Fruit fly (Drosophila melanogaster) whole organism, prepupa: Measurements from ENCODE around the gene mAChR-B.
A peak's percentile ranks its signal among the peaks of the same experiment; 100 is the strongest.

ENCODE experiments used
- Blimp-1 ChIP-seq: fragments of 200-800 bp; sonication (Bioruptor generic); optimal IDR thresholded peaks from 3 replicates; lab custom pipeline; 2017; ENCODE audit warnings: missing biosample characterization, missing genetic modification characterization, mild to moderate bottlenecking, moderate library complexity, missing genetic modification reagents
- CG10631 ChIP-seq: fragments of 200-800 bp; sonication (Bioruptor generic); optimal IDR thresholded peaks from 2 replicates; lab custom pipeline; 2016; ENCODE audit warnings: missing biosample characterization, missing genetic modification characterization
- CG10669 ChIP-seq: fragments of 200-800 bp; sonication (Bioruptor generic); optimal IDR thresholded peaks from 3 replicates; lab custom pipeline; 2018; ENCODE audit warnings: missing biosample characterization, mild to moderate bottlenecking, missing genetic modification characterization, moderate library complexity
- CG11902 ChIP-seq: fragments of 200-800 bp; sonication (Bioruptor generic); optimal IDR thresholded peaks from 3 replicates; lab custom pipeline; 2016; ENCODE audit warnings: missing biosample characterization, missing genetic modification characterization
- CG15336 ChIP-seq: fragments of 200-800 bp; sonication (Bioruptor generic); IDR thresholded peaks from 2 replicates; pipeline ENCODE4 v1.3.6; 2022; ENCODE audit warnings: missing biosample characterization, missing genetic modification characterization
- CG1621 ChIP-seq: fragments of 200-800 bp; sonication (Bioruptor generic); optimal IDR thresholded peaks from 3 replicates; lab custom pipeline; 2018; ENCODE audit warnings: missing biosample characterization, mild to moderate bottlenecking, missing genetic modification characterization
- CG3032 ChIP-seq: fragments of 200-800 bp; optimal IDR thresholded peaks from 2 replicates; lab custom pipeline; 2019; ENCODE audit warnings: missing biosample characterization, mild to moderate bottlenecking, missing genetic modification characterization, moderate library complexity
- CG31627 ChIP-seq: fragments of 200-800 bp; sonication (Bioruptor generic); optimal IDR thresholded peaks from 3 replicates; lab custom pipeline; 2016; ENCODE audit warnings: missing biosample characterization, missing genetic modification characterization
- CG34406 ChIP-seq: fragments of 200-800 bp; sonication (Bioruptor generic); optimal IDR thresholded peaks from 3 replicates; lab custom pipeline; 2016; ENCODE audit warnings: missing biosample characterization, missing genetic modification characterization
- CG4318 ChIP-seq: fragments of 200-800 bp; sonication (Bioruptor generic); optimal IDR thresholded peaks from 3 replicates; lab custom pipeline; 2017; ENCODE audit warnings: missing biosample characterization, mild to moderate bottlenecking, missing genetic modification characterization
- CG6276 ChIP-seq: fragments of 200-800 bp; sonication (Bioruptor generic); optimal IDR thresholded peaks from 2 replicates; lab custom pipeline; 2017; ENCODE audit warnings: missing biosample characterization, mild to moderate bottlenecking, missing genetic modification characterization
- CG6792 ChIP-seq: fragments of 200-800 bp; sonication (Bioruptor generic); optimal IDR thresholded peaks from 3 replicates; lab custom pipeline; 2016; ENCODE audit warnings: missing biosample characterization, missing genetic modification characterization
- CG6808 ChIP-seq: fragments of 200-800 bp; sonication (Bioruptor generic); optimal IDR thresholded peaks from 3 replicates; lab custom pipeline; 2017; ENCODE audit warnings: missing biosample characterization, missing genetic modification characterization, mild to moderate bottlenecking, moderate library complexity, missing genetic modification reagents
- CG6854 ChIP-seq: fragments of 200-800 bp; sonication (Bioruptor generic); optimal IDR thresholded peaks from 2 replicates; lab custom pipeline; 2017; ENCODE audit warnings: missing biosample characterization, mild to moderate bottlenecking, missing genetic modification characterization
- CG7368 ChIP-seq: fragments of 200-800 bp; sonication (Bioruptor generic); optimal IDR thresholded peaks from 3 replicates; lab custom pipeline; 2016; ENCODE audit warnings: missing biosample characterization, missing genetic modification characterization
- CG8319 ChIP-seq: fragments of 200-800 bp; sonication (Bioruptor generic); optimal IDR thresholded peaks from 3 replicates; lab custom pipeline; 2016; ENCODE audit warnings: missing biosample characterization, missing genetic modification characterization
- CG8632 ChIP-seq: fragments of 200-800 bp; sonication (Bioruptor generic); optimal IDR thresholded peaks from 3 replicates; lab custom pipeline; 2016; ENCODE audit warnings: missing biosample characterization, missing genetic modification characterization
- CG9139 ChIP-seq: fragments of 200-800 bp; sonication (Bioruptor generic); optimal IDR thresholded peaks from 3 replicates; lab custom pipeline; 2017; ENCODE audit warnings: missing biosample characterization, mild to moderate bottlenecking, missing genetic modification characterization
- Eip78C ChIP-seq: fragments of 200-800 bp; sonication (Bioruptor generic); peaks from one replicate; lab custom pipeline; 2016; ENCODE audit warnings: missing biosample characterization, missing genetic modification characterization
- Ets21C ChIP-seq: fragments of 200-800 bp; sonication (Bioruptor generic); optimal IDR thresholded peaks from 3 replicates; lab custom pipeline; 2016; ENCODE audit warnings: missing biosample characterization, missing genetic modification characterization
- Ets96B ChIP-seq: fragments of 200-800 bp; optimal IDR thresholded peaks from 2 replicates; lab custom pipeline; 2019; ENCODE audit warnings: missing biosample characterization, mild to moderate bottlenecking, missing genetic modification characterization, moderate library complexity
- Hr39 ChIP-seq: fragments of 200-800 bp; sonication (Bioruptor generic); optimal IDR thresholded peaks from 2 replicates; lab custom pipeline; 2016; ENCODE audit warnings: missing biosample characterization, missing genetic modification characterization
- Hr4 ChIP-seq: fragments of 200-800 bp; sonication (Bioruptor generic); optimal IDR thresholded peaks from 3 replicates; lab custom pipeline; 2016; ENCODE audit warnings: missing biosample characterization, missing genetic modification characterization
- Lpt ChIP-seq: fragments of 200-800 bp; sonication (Bioruptor generic); optimal IDR thresholded peaks from 3 replicates; lab custom pipeline; 2016; ENCODE audit warnings: missing biosample characterization, missing genetic modification characterization
- Met ChIP-seq: fragments of 200-800 bp; sonication (Bioruptor generic); optimal IDR thresholded peaks from 3 replicates; lab custom pipeline; 2016; ENCODE audit warnings: missing biosample characterization, missing genetic modification characterization
- OdsH ChIP-seq: fragments of 200-800 bp; sonication (Bioruptor generic); optimal IDR thresholded peaks from 3 replicates; lab custom pipeline; 2016; ENCODE audit warnings: missing biosample characterization, missing genetic modification characterization
- Smox ChIP-seq: fragments of 200-800 bp; sonication (Bioruptor generic); optimal IDR thresholded peaks from 3 replicates; lab custom pipeline; 2016; ENCODE audit warnings: missing biosample characterization, missing genetic modification characterization
- Sox102F ChIP-seq: fragments of 200-800 bp; sonication (Bioruptor generic); optimal IDR thresholded peaks from 2 replicates; lab custom pipeline; 2016; ENCODE audit warnings: missing biosample characterization, mild to moderate bottlenecking, missing genetic modification characterization
- Sox14 ChIP-seq: fragments of 200-800 bp; sonication (Bioruptor generic); optimal IDR thresholded peaks from 3 replicates; lab custom pipeline; 2016; ENCODE audit warnings: missing biosample characterization, missing genetic modification characterization
- Sox15 ChIP-seq: fragments of 200-800 bp; sonication (Bioruptor generic); optimal IDR thresholded peaks from 3 replicates; lab custom pipeline; 2016; ENCODE audit warnings: missing biosample characterization, missing genetic modification characterization
- acj6 ChIP-seq: fragments of 200-800 bp; sonication (Bioruptor generic); optimal IDR thresholded peaks from 3 replicates; lab custom pipeline; 2016; ENCODE audit warnings: missing biosample characterization, missing genetic modification characterization
- cyc ChIP-seq: fragments of 200-800 bp; sonication (Bioruptor generic); optimal IDR thresholded peaks from 3 replicates; lab custom pipeline; 2016; ENCODE audit warnings: missing biosample characterization, missing genetic modification characterization
- dac ChIP-seq: fragments of 200-800 bp; sonication (Bioruptor generic); optimal IDR thresholded peaks from 2 replicates; lab custom pipeline; 2017; ENCODE audit warnings: missing biosample characterization, mild to moderate bottlenecking, missing genetic modification characterization
- eg ChIP-seq: fragments of 200-800 bp; sonication (Bioruptor generic); IDR thresholded peaks from 3 replicates; pipeline ENCODE4 v1.3.6; 2022; ENCODE audit warnings: missing biosample characterization, missing genetic modification characterization
- fd59A ChIP-seq: fragments of 200-800 bp; sonication (Bioruptor generic); optimal IDR thresholded peaks from 2 replicates; lab custom pipeline; 2017; ENCODE audit warnings: missing biosample characterization, mild to moderate bottlenecking, missing genetic modification characterization, missing genetic modification reagents
- fd85E ChIP-seq: fragments of 200-800 bp; sonication (Bioruptor generic); optimal IDR thresholded peaks from 3 replicates; lab custom pipeline; 2016; ENCODE audit warnings: missing biosample characterization, missing genetic modification characterization
- fkh ChIP-seq: fragments of 200-800 bp; sonication (Bioruptor generic); optimal IDR thresholded peaks from 3 replicates; lab custom pipeline; 2017; ENCODE audit warnings: missing biosample characterization, mild to moderate bottlenecking, missing genetic modification characterization, moderate library complexity
- lz ChIP-seq: fragments of 200-800 bp; sonication (Bioruptor generic); optimal IDR thresholded peaks from 3 replicates; lab custom pipeline; 2016; ENCODE audit warnings: missing biosample characterization, missing genetic modification characterization
- net ChIP-seq: fragments of 200-800 bp; sonication (Bioruptor generic); optimal IDR thresholded peaks from 3 replicates; lab custom pipeline; 2016; ENCODE audit warnings: missing biosample characterization, missing genetic modification characterization
- pdm3 ChIP-seq: fragments of 200-800 bp; sonication (Bioruptor generic); optimal IDR thresholded peaks from 3 replicates; lab custom pipeline; 2016; ENCODE audit warnings: missing biosample characterization, missing genetic modification characterization
- salr ChIP-seq, 2 experiments: fragments of 200-800 bp; sonication (Bioruptor generic); optimal IDR thresholded peaks; 3 replicates each; lab custom pipeline; 2016 to 2018; ENCODE audit warnings: missing biosample characterization in 2 of 2, missing genetic modification characterization in 2 of 2, mild to moderate bottlenecking in 1 of 2
- spab ChIP-seq: fragments of 200-800 bp; sonication (Bioruptor generic); optimal IDR thresholded peaks from 2 replicates; lab custom pipeline; 2017; ENCODE audit warnings: missing biosample characterization, mild to moderate bottlenecking, missing genetic modification characterization, missing genetic modification reagents
- ss ChIP-seq, 2 experiments: fragments of 200-800 bp; sonication (Bioruptor generic); optimal IDR thresholded peaks; 2 replicates in 1 of 2; 3 replicates in 1 of 2; lab custom pipeline; 2017 to 2018; ENCODE audit warnings: mild to moderate bottlenecking in 2 of 2, missing biosample characterization in 2 of 2, missing genetic modification characterization in 2 of 2, moderate library complexity in 1 of 2
- svp ChIP-seq: fragments of 200-800 bp; sonication (Bioruptor generic); peaks from one replicate; lab custom pipeline; 2016; ENCODE audit warnings: missing biosample characterization, missing genetic modification characterization
- topi ChIP-seq: fragments of 200-800 bp; sonication (Bioruptor generic); optimal IDR thresholded peaks from 3 replicates; lab custom pipeline; 2016; ENCODE audit warnings: missing biosample characterization, missing genetic modification characterization
- vri ChIP-seq: fragments of 200-800 bp; sonication (Bioruptor generic); optimal IDR thresholded peaks from 3 replicates; lab custom pipeline; 2016; ENCODE audit warnings: missing biosample characterization, mild to moderate bottlenecking, missing genetic modification characterization

Gene mAChR-B

DNA sequence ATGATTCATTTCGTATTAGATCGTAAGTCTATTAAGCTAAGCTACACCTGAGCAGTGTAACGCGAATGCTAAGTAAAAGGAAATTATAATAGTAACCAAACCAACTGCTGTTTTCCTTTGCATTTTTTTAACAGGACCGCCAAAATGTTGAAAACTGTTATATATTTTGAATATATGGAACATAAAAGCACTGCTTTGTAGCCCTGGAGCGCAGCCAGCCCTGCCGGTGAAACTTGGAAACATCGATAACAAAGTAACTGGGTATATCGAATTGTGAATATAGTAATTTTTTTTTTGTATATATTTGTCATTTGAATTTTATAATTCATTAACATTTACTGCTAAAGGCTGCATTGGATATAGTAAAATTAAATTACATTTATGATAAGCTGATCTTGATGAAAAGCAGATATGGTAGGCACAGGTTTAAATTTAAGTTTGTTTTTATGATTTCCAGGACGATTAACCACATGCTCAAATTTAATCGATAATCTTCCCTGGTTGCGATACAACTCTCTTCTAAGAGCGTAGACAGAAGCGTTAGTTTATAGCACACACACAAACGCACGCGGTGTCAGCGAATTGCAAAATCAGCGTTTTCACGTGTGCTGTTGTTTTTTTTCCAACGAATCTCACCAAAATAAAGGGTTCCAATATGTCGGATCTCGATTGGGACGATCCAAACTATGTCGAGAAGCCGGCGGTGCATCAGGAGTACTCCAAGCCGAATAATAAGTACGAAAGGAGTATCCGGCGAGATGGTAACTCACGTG is 63.3 kb downstream of the mAChR-B start, which contains the start of gene CG7878 (continued):
- TF ChIP-seq CG10669 (GFP tag; lab: Kevin White, UChicago), result peak; percentile 31
- TF ChIP-seq lz (GFP tag; lab: Kevin White, UChicago), result peak; percentile 57
- TF ChIP-seq Hr4 (GFP tag; lab: Kevin White, UChicago), result peak; percentile 51
- TF ChIP-seq pdm3 (GFP tag; lab: Kevin White, UChicago), result peak; percentile 67

DNA sequence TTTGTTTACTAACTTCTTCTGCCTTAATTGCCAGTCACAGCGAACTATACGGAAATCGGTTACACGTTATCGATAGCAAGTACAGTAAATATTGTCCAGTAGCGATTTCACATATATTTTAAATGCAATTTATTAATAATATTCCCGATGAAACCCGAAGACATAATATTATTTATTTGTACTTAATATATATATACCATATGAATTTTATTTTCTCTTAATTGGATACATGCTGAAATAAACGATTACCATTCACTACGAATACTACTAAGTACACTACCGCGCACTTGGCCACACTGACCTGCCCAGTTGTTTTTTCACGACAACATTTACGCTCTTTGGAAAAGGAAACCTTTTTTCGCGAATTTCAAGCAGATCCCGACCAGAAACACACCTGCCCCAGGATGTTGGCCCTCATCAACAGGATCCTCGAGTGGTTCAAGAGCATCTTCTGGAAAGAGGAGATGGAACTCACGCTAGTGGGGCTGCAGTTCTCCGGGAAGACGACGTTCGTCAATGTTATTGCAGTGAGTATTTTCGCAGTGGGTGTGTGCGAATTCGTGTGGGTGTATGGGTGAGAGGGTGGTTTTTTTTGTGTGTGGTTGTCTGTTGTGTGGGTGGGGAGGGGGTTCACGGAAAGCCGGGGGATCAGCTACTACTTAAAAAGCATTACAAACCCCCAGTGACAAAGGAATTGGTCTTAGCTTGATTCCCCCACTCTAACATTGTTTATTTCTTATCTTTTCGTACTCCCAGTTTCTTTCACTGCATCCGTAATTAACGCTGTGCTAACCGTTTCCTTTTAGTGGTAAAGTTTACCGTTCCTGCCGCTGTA is 67.4 kb downstream of the mAChR-B start, which contains the start of the genes CG9667 and Arl8:
Gene CG9667, minus strand, starts transcription at position 42 of the 835 bp plus-strand sequence.
Gene Arl8, plus strand, starts transcription at position 290 of the 835 bp plus-strand sequence.
- TF ChIP-seq Ets21C (GFP tag; lab: Kevin White, UChicago) (peak; percentile 15), fd85E (no peak), cyc (GFP tag; lab: Kevin White, UChicago) (peak; percentile 44), CG31627 (peak; percentile 40), CG10631 (peak; percentile 61), CG3032 (tag; lab: Kevin White, UChicago) (peak; percentile 65), Sox15 (GFP tag; lab: Kevin White, UChicago) (peak; percentile 14), Smox (GFP tag; lab: Kevin White, UChicago) (peak; percentile 29), dac (GFP tag; lab: Kevin White, UChicago) (no peak), CG8632 (GFP tag; lab: Kevin White, UChicago) (peak; percentile 20), Sox102F (GFP tag; lab: Kevin White, UChicago) (peak; percentile 7), CG8319 (GFP tag; lab: Kevin White, UChicago) (no peak), CG9139 (GFP tag; lab: Kevin White, UChicago) (peak; percentile 14), Ets96B (peak; percentile 58), OdsH (GFP tag; lab: Kevin White, UChicago) (peak; percentile 51), pdm3 (GFP tag; lab: Kevin White, UChicago) (peak; percentile 32), Hr39 (peak; percentile 33), net (GFP tag; lab: Kevin White, UChicago) (peak; percentile 24), Lpt (GFP tag; lab: Kevin White, UChicago) (no peak), ss (GFP tag; optimal IDR thresholded peaks at IDR 0.05; lab: Kevin White, UChicago) (peak; percentile 43 to 45), fd59A (GFP tag; lab: Kevin White, UChicago) (no peak), Met (GFP tag; lab: Kevin White, UChicago) (peak; percentile 43), CG6808 (GFP tag; lab: Kevin White, UChicago) (no peak), Eip78C (GFP tag; lab: Kevin White, UChicago) (peak; percentile 73), Blimp-1 (GFP tag; lab: Kevin White, UChicago) (no peak), CG7368 (peak; percentile 35), CG6854 (no peak), svp (GFP tag; lab: Kevin White, UChicago) (peak; percentile 71), acj6 (peak; percentile 54), CG11902 (GFP tag; lab: Kevin White, UChicago) (peak; percentile 38), topi (GFP tag; lab: Kevin White, UChicago) (peak; percentile 37), Sox14 (GFP tag; lab: Kevin White, UChicago) (peak; percentile 51), spab (no peak), vri (GFP tag; lab: Kevin White, UChicago) (no peak), CG1621 (tag; lab: Kevin White, UChicago) (peak; percentile 68), eg (GFP tag; lab: Robert Waterston, UW) (peak; percentile 42; the same call in 2 of the 3 replicates), CG6792 (GFP tag; lab: Kevin White, UChicago) (peak; percentile 15), Hr4 (GFP tag; lab: Kevin White, UChicago) (peak; percentile 35), CG34406 (peak; percentile 26), fkh (peak; percentile 37), CG6276 (GFP tag; lab: Kevin White, UChicago) (no peak), salr (GFP tag; optimal IDR thresholded peaks at IDR 0.05; lab: Kevin White, UChicago) (no peak), lz (GFP tag; lab: Kevin White, UChicago) (peak; percentile 34), CG15336 (GFP tag; lab: Robert Waterston, UW) (peak; percentile 59; the same call in 1 of the 2 replicates), CG4318 (GFP tag; lab: Kevin White, UChicago) (no peak)
